Worm (Caenorhabditis elegans) whole organism, L2 larva: ENCODE measurements around the gene snu-23.

ENCODE experiments used
- aly-2 ChIP-seq: fragments of 150-350 bp; optimal IDR thresholded peaks from 2 replicates; lab custom pipeline; 2014; ENCODE audit warnings: missing biosample characterization, missing genetic modification characterization
- crh-2 ChIP-seq: sonication (generic microtip); optimal IDR thresholded peaks from 2 replicates; lab custom pipeline; 2017; ENCODE audit warnings: missing biosample characterization, missing genetic modification characterization
- lin-11 ChIP-seq: fragments of 150-350 bp; sonication (generic microtip); optimal IDR thresholded peaks from 2 replicates; lab custom pipeline; 2014; ENCODE audit warnings: missing biosample characterization, missing genetic modification characterization, inconsistent platforms, mixed read lengths
- lsy-2 ChIP-seq, 2 experiments: fragments of 150-350 bp in 1 of 2; sonication (generic microtip) in 1 of 2; optimal IDR thresholded peaks; 2 replicates each; lab custom pipeline; 2014 to 2017; ENCODE audit warnings: missing biosample characterization in 2 of 2, missing genetic modification characterization in 2 of 2
- nhr-6 ChIP-seq: fragments of 150-350 bp; optimal IDR thresholded peaks from 2 replicates; lab custom pipeline; 2014; ENCODE audit warnings: missing biosample characterization, missing genetic modification characterization
- skn-1 ChIP-seq: sonication (generic microtip); optimal IDR thresholded peaks from 2 replicates; lab custom pipeline; 2017; ENCODE audit warnings: missing biosample characterization, missing genetic modification characterization
- zag-1 ChIP-seq: fragments of 150-350 bp; optimal IDR thresholded peaks from 2 replicates; lab custom pipeline; 2014; ENCODE audit warnings: missing biosample characterization, missing genetic modification characterization

DNA sequence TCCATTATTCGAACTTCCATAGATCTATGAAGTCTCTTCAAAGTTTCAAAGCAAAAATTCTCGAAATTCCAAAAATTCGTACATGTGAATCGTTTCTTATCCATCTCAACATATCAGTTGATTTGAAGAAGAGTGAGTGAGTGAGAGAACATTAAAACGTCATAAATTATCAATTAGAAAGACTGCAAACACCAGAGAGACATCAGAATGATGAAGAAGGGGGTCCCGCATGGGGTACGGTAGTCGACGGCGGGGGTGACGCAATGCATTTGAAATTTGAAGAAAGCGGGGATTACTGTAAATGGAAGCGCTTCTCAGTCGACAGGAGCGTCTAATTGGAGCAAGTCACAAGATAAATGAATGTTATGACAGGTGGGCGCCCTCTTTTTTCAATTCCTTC, 20.6 kb upstream of the snu-23 start:
- TF ChIP-seq nhr-6 (tag; lab: Kevin White, UChicago) (no peak), crh-2 (tag; lab: Kevin White, UChicago) (no peak), zag-1 (tag; lab: Kevin White, UChicago) (no peak), lin-11 (no peak), aly-2 (tag; lab: Kevin White, UChicago) (no peak), skn-1 (tag; lab: Kevin White, UChicago) (no peak), lsy-2 (tag; optimal IDR thresholded peaks at IDR 0.05; lab: Kevin White, UChicago) (peak in 1 of 2 experiments; percentile 82)
